Worm (Caenorhabditis elegans): Measurements from ENCODE around the gene EGAP5.1.
A peak's percentile ranks its signal among the peaks of the same experiment; 100 is the strongest.

Gene EGAP5.1

ce11 chrX:5122791-5123414 lies 40.0 kb upstream of the EGAP5.1 start:
- TF ChIP-seq C08G9.2 (tag; optimal IDR thresholded peaks at IDR 0.05) (no peak), pha-2 (tag; optimal IDR thresholded peaks at IDR 0.05) (peak; percentile 51), ceh-34 (tag; optimal IDR thresholded peaks at IDR 0.05) (peak; percentile 22), ttx-3 (tag; optimal IDR thresholded peaks at IDR 0.05) (no peak), ets-4 (tag; optimal IDR thresholded peaks at IDR 0.05) (no peak), ceh-24 (tag; optimal IDR thresholded peaks at IDR 0.05) (no peak), unc-42 (tag; optimal IDR thresholded peaks at IDR 0.05) (no peak), ceh-31 (tag; optimal IDR thresholded peaks at IDR 0.05) (peak; percentile 11), sdc-2 (tag; optimal IDR thresholded peaks at IDR 0.05) (peak; percentile 36), hlh-13 (GFP tag; optimal IDR thresholded peaks at IDR 0.05) (no peak), ahr-1 (tag; optimal IDR thresholded peaks at IDR 0.05) (no peak), K09A11.1 (tag; optimal IDR thresholded peaks at IDR 0.05; ENCODE audit: insufficient read depth) (no peak), ztf-16 (tag; optimal IDR thresholded peaks at IDR 0.05) (no peak), tbx-2 (tag; optimal IDR thresholded peaks at IDR 0.05) (peak; percentile 22), hlh-30 (tag; optimal IDR thresholded peaks at IDR 0.05; ENCODE audit: insufficient read depth) (no peak), lin-11 (tag; optimal IDR thresholded peaks at IDR 0.05) (no peak), pax-1 (tag; optimal IDR thresholded peaks at IDR 0.05) (peak; percentile 38), ama-1 (optimal IDR thresholded peaks at IDR 0.05) (no peak), ceh-19 (GFP tag; optimal IDR thresholded peaks at IDR 0.05) (peak; percentile 7), elt-2 (tag; optimal IDR thresholded peaks at IDR 0.05) (peak; percentile 41)

ce11 chrX:5124288-5124687 lies 38.6 kb upstream of the EGAP5.1 start:
- TF ChIP-seq dve-1 (tag; optimal IDR thresholded peaks at IDR 0.05) (no peak), che-1 (tag; optimal IDR thresholded peaks at IDR 0.05) (no peak), unc-42 (tag; optimal IDR thresholded peaks at IDR 0.05) (peak; percentile 55), odd-2 (tag; optimal IDR thresholded peaks at IDR 0.05) (no peak), T23F11.4 (GFP tag; optimal IDR thresholded peaks at IDR 0.05) (no peak), hlh-8 (tag; optimal IDR thresholded peaks at IDR 0.05) (no peak), pros-1 (tag; optimal IDR thresholded peaks at IDR 0.05) (no peak)

- peak; percentile 43 for TF ChIP-seq ceh-31 (tag; optimal IDR thresholded peaks at IDR 0.05)
- TF ChIP-seq madf-2 (tag; optimal IDR thresholded peaks at IDR 0.05) = no peak
- peak; percentile 100 for TF ChIP-seq unc-42 (tag; optimal IDR thresholded peaks at IDR 0.05)
- no peak for TF ChIP-seq pag-3 (tag; optimal IDR thresholded peaks at IDR 0.05; ENCODE audit: borderline replicate concordance)
- no peak for TF ChIP-seq dve-1 (tag; optimal IDR thresholded peaks at IDR 0.05)
- TF ChIP-seq ets-4 (tag; optimal IDR thresholded peaks at IDR 0.05) = no peak
- TF ChIP-seq fkh-10 (GFP tag; optimal IDR thresholded peaks at IDR 0.05) = no peak
- no peak for TF ChIP-seq K02D7.2 (tag; optimal IDR thresholded peaks at IDR 0.05)
- TF ChIP-seq npax-4 (tag; optimal IDR thresholded peaks at IDR 0.05) = no peak
- no peak for TF ChIP-seq unc-86 (tag; optimal IDR thresholded peaks at IDR 0.05)
- no peak for TF ChIP-seq ceh-24 (tag; optimal IDR thresholded peaks at IDR 0.05)
- no peak for TF ChIP-seq mec-3 (tag; optimal IDR thresholded peaks at IDR 0.05; ENCODE audit: borderline replicate concordance)
Measured at ce11 chrX:5129447-5129846, 33.4 kb upstream of the EGAP5.1 start.

- TF ChIP-seq unc-42 (tag; optimal IDR thresholded peaks at IDR 0.05) (peak; percentile 80), mec-3 (tag; optimal IDR thresholded peaks at IDR 0.05; ENCODE audit: borderline replicate concordance) (no peak), ahr-1 (tag; optimal IDR thresholded peaks at IDR 0.05) (no peak)
Measured at ce11 chrX:5131760-5132159, 31.1 kb upstream of the EGAP5.1 start.

ce11 chrX:5133980-5134379 lies 28.9 kb upstream of the EGAP5.1 start, which contains the start of gene tbc-7:
Gene tbc-7, plus strand, starts transcription at chrX:5134280.
- TF ChIP-seq K02D7.2 (tag; optimal IDR thresholded peaks at IDR 0.05) = no peak
- no peak for TF ChIP-seq zip-5 (tag; optimal IDR thresholded peaks at IDR 0.05)
- no peak for TF ChIP-seq pax-1 (tag; optimal IDR thresholded peaks at IDR 0.05)
- no peak for TF ChIP-seq che-1 (tag; optimal IDR thresholded peaks at IDR 0.05)
- no peak for TF ChIP-seq pha-4 (tag; optimal IDR thresholded peaks at IDR 0.05)
- no peak for TF ChIP-seq mec-3 (tag; optimal IDR thresholded peaks at IDR 0.05; ENCODE audit: borderline replicate concordance)
- TF ChIP-seq gmeb-2 (tag; optimal IDR thresholded peaks at IDR 0.05) = no peak
- no peak for TF ChIP-seq ceh-19 (GFP tag; optimal IDR thresholded peaks at IDR 0.05)
- no peak for TF ChIP-seq hlh-30 (tag; optimal IDR thresholded peaks at IDR 0.05; ENCODE audit: insufficient read depth)
- TF ChIP-seq lin-11 (tag; optimal IDR thresholded peaks at IDR 0.05) = no peak
